Worm (Caenorhabditis elegans): ENCODE measurements around the gene F11G11.5.
"Not testable (repeated sequence)": the region's sequence is repeated elsewhere in the genome, so short reads cannot be mapped to it uniquely, and the experiment has no call there.

The F11G11.5 gene

DNA sequence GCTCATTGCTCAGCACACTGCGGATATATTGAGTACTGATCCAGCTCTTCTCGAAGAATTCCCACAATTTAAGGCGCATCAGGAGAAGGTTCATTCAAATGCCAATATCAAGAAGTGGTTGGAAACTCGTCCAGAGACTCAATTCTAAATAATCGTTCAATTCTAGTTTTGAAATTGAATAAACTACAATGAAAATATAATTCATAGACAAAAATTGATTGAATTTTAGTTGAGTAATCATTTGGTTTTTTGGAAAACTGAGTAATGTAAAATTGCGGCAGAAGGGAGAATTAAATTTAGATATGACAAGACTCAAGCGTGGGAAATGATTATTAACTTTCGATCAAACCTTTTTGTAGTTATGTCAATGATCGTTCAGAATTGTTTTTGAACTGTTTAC lies 26.7 kb downstream of the F11G11.5 start:
- TF ChIP-seq unc-62 (GFP tag; optimal IDR thresholded peaks at IDR 0.05), result no peak

DNA sequence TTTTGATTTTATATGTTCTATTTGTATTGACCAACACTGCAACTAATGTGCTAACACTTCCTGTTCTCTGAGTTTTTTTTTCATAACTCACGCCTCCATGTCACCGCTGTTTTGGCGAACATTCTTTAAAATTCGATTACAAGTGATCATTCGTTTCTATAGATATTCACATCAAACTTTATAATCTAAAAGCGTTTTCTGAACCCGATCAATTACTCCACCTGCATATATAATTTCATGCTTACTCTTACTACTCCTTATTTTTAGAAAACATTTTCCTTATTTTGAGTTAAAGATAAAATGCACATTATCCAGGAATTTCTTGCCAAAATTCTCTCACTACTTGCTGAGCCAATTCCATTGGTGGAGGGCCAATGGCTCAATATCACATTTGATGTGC lies 28.3 kb downstream of the F11G11.5 start, which contains the start of gene R05F9.7:
TSS of gene R05F9.7 (plus strand) at position 301 of the 400 bp plus-strand sequence.
- no peak for TF ChIP-seq unc-62 (GFP tag; optimal IDR thresholded peaks at IDR 0.05)

DNA sequence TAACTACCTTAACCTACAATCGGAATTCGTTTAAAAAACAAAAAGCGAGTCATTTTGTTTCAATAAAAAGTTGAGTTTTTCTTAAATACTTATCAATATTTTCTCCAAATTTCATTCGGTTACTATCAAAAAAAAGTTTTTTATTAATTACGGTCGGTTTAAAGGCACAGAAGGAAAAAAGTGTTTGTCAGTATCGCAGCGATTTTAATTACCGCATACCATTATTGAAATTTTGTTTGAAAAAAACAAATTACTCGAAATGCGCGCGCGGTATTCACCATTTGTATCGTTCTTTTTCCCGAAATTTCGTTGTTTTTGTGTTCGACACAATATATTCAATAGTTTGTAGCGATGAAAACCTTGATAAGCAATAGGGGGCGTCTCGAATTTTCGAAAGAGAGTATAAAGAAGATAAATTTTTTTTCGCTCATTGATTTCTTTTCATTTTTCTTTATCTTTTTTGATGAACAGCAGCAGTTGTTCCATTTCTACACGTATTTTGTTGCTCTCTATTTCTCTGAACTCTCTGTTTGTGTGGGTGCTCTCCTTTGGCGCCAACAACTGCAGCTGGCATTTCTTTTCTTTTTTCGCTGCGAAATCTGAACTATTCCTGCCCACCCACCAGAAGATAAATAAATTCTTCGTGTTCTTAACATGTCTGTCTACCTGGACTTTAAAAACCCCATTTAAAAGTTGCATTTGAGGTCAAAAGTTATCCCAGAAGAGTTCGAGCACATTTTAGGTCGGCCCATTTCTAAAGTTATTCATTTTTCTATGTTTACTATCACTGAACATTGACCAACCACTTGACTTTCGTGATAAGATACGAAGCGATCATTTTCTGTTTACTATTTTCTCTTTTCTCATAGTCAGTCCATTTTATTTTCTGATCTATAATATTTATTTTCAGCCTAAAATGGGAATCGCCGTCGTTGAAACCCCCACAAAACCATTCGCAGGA lies 31.1 kb downstream of the F11G11.5 start, which contains the start of gene pgm-1:
TSS of gene pgm-1 (plus strand) at position 911 of the 961 bp plus-strand sequence.
- TF ChIP-seq unc-62 (GFP tag; optimal IDR thresholded peaks at IDR 0.05), result no peak

DNA sequence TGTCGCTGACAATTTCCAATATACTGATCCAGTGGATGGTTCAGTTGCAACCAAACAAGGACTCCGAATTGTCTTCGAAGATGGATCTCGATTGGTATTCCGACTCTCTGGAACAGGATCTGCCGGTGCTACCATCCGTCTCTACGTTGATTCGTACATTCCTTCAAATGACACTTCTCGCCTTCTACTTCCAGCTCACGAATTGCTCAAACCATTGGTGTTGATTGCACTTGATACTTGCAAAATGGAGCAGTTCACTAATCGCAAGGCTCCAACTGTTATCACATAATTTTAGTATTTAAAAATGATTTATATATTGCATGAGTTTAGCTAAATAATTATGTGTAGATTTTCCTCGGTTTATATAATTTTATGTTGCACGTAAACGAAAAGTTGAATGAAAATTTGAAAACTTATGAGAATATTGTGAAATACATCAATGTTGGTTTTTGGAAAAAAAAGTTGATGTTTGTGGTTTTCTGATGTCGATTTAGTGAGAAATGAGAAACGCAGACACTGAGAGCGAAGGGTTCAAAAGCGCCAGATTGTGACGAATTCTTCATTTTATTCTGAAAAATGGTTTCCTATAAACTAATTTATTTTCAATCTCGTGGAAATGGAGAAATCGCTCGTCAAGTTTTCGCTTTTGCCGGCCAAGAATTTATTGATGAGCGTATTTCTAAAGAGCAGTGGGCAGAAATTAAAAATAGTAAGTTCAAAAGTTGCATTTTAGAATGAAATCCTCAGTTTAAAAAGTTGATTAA lies 33.5 kb downstream of the F11G11.5 start, which contains the start of gene gst-9:
TSS of gene gst-9 (plus strand) at position 574 of the 764 bp plus-strand sequence.
- no peak for TF ChIP-seq unc-62 (GFP tag; optimal IDR thresholded peaks at IDR 0.05)

DNA sequence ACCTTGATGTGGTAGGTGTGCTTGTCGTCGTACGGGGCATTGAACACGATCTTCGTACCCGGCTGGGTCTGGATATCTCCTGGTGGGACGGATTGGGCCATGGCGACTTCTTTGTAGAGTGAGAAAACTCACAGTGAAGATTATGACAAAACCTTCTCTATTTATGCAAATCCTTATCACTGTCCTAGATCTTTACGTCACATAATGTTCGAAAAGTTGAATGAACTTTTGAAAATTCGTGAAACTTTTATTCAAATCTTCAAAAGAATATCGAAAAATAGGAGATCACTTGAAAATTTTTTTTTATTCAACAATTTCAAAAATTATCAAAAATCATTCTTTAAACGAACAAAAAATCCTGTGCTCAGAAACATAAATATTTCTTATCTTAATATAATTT lies 34.9 kb downstream of the F11G11.5 start, which contains the start of gene msp-33:
TSS of gene msp-33 (minus strand) at position 101 of the 400 bp plus-strand sequence.
- no peak for TF ChIP-seq unc-62 (GFP tag; optimal IDR thresholded peaks at IDR 0.05)

DNA sequence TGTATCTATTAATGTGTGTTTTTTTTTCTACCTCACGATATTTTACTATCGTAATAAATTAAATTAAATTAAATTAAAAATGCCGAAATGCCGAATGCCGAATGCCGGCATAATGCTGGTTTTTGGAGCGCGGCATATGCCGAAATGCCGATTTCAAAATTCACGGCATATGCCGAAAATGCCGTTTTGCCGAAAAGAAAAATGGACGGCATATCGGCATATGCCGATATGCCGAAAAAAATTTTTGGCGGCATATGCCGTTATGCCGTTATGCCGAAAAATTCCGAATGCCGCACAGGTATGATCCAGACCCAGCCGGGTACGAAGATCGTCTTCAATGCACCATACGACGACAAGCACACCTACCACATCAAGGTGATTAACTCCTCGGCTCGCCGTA lies 40.8 kb downstream of the F11G11.5 start, which contains the start of gene msp-32:
TSS of gene msp-32 (plus strand) at position 301 of the 400 bp plus-strand sequence.
- not testable (repeated sequence) for TF ChIP-seq unc-62 (GFP tag; optimal IDR thresholded peaks at IDR 0.05)

DNA sequence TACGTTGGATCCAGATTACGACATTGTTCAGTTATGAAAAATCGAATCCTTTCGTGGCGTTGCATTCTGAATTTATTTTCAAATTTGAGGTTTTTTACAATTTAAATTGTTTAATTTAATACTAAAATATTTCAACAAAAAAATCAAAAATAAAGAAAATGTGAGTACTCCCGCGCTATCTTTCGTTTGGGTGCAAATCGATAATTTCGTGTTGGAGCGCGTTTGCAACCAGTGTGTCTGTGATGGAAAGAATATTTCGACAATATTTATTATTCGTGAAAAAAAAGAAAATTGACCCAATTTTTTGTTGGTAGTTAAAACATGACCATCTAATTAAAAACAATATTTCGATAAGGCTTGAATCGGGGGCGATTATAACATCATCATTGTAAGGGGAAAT lies 44.3 kb downstream of the F11G11.5 start, which contains the start of gene R05F9.9:
TSS of gene R05F9.9 (minus strand) at position 66 of the 400 bp plus-strand sequence.
- TF ChIP-seq unc-62 (GFP tag; optimal IDR thresholded peaks at IDR 0.05), result no peak

DNA sequence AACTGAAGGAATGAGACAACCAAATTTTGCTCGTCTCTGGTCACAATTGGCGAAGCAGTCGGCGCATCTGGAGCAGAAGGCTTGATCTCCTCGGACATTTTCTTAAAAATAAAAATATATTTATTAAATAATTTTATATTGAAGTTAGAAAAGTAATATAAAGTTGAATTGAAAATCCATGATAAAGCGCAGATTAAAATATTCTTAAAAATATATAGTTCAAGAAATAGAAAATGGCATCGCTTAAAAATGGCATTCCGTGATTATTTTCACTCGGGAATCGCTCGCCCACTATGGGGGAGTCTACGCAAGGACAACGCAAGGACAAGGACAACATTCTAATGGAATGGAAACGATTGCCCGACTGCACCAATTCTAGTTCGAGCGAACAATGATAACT lies 46.0 kb downstream of the F11G11.5 start, which contains the start of gene sgt-1:
TSS of gene sgt-1 (minus strand) at position 101 of the 400 bp plus-strand sequence.
- not testable (repeated sequence) for TF ChIP-seq unc-62 (GFP tag; optimal IDR thresholded peaks at IDR 0.05)

DNA sequence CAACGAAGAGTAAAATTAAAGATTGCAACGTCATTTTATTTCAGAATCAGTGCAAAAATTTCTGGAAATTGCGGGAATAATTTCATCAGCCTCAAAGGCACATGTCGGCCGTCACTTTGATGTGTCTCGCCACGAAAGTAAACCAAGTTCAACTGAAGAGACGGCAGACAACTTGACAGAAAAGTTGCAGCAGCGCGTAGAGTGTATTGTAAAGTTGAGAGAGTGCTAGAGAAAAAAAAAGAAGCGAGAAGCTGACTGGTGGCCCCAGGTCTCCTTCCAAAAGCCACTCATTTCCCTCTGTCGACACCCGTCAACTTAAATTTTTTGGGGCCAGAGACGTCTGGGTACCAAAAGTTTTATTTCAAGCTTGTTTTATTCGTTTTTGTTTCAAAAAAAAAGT lies 46.6 kb downstream of the F11G11.5 start:
- TF ChIP-seq unc-62 (GFP tag; optimal IDR thresholded peaks at IDR 0.05), result no peak

DNA sequence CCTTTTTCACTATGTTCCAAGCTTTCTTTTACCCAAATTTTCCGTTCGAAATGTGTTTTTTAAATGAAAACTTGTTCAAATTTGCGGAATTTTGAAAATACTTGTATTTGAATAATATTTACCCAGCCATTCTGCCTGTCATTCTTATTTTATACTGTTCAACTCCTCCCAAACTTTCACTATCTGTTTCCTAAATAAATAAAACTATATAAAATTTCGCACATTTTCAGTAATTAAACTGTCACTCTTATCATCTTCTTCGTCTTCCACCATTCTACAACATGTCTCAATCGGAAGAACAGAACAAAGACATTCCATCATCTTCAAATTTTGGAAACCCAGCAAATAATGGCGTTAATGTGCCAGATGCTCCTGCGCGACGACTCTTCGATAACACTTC lies 47.1 kb downstream of the F11G11.5 start, which contains the start of gene btbd-10:
TSS of gene btbd-10 (plus strand) at position 231 of the 400 bp plus-strand sequence.
- TF ChIP-seq unc-62 (GFP tag; optimal IDR thresholded peaks at IDR 0.05), result no peak

DNA sequence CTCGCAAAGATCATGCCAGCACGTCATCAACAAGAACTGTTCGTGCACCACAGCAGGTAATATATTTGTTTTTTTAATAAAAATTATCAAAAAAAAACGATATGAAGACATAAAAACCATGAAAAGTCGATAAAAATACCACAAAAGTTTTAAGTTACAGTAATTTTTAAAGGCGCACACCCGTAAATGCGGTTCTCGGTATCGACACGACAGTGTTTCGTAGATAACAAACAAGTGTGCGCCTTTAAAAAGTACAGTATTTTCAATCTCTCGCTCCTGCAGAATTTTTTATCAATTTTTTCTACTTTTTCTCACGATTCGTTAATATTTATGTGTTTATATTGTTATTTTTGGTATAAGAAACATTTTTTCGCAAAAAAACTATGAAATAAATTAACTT lies 47.6 kb downstream of the F11G11.5 start:
- no peak for TF ChIP-seq unc-62 (GFP tag; optimal IDR thresholded peaks at IDR 0.05)

DNA sequence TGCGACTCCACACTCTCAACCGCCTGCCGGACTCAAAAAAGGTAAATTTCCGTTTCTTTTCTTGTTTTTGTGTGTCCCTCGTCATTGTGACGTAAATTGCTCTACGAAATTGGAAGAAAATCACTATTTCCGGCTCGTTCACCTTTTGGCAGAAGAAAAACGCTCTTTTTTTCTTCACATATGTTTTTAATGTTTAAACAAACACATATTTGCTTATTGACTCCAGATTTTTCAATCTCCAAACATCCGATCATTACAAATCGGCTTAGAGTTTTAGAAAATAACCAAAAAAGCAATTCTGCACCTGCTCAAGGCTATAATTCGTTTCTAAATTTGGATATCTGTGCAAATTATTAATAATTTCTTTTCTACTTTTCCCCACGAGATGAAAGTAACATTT lies 48.2 kb downstream of the F11G11.5 start:
- TF ChIP-seq unc-62 (GFP tag; optimal IDR thresholded peaks at IDR 0.05), result no peak

DNA sequence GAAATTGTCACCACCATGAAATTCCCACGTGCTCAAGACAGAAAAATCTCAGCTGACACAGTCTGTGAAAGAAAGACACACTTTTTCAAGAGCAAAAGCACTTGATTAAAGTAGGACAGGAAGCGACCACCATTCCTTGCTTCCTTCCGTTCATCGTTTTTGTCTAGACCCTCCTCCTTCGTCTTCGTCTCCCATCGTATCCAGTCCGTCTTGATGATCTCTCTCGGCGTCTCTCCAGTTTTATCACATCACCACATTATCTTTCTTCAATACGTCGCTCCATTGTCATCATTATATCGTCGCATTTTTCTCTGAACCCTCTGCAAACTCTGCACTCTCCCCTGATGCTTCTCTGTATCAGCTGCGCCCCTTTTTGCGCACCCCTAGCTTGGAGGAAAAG lies 50.4 kb downstream of the F11G11.5 start:
- TF ChIP-seq unc-62 (GFP tag; optimal IDR thresholded peaks at IDR 0.05), result no peak
